Worm (Caenorhabditis elegans): Measurements from ENCODE around the gene srab-16.

ce11 chrV:782432-782831 lies at the start of gene srab-16:
- TF ChIP-seq flt-1 (GFP tag; IDR thresholded peaks at IDR 0.05) = no peak
- TF ChIP-seq ama-1 (optimal IDR thresholded peaks at IDR 0.05) = no peak
- TF ChIP-seq ceh-36 (tag; optimal IDR thresholded peaks at IDR 0.05) = no peak
- TF ChIP-seq ceh-13 (GFP tag; optimal IDR thresholded peaks at IDR 0.05) = no peak
- no peak for TF ChIP-seq tbx-37 (GFP tag; conservative IDR thresholded peaks at IDR 0.05)
- no peak for TF ChIP-seq sea-1 (GFP tag; conservative IDR thresholded peaks at IDR 0.05)
- no peak for TF ChIP-seq aly-1 (tag; optimal IDR thresholded peaks at IDR 0.05)
- no peak for TF ChIP-seq tra-4 (tag; optimal IDR thresholded peaks at IDR 0.05)

Data from whole organism, early embryonic.